Worm (Caenorhabditis elegans) whole organism, L4/young adult: ENCODE results near the gene K02F3.2.

ENCODE experiments used
- W03F9.2 ChIP-seq: fragments of 150-350 bp; optimal IDR thresholded peaks from 2 replicates; lab custom pipeline; 2014; ENCODE audit warnings: missing biosample characterization, missing genetic modification characterization
- dao-5 ChIP-seq: sonication (generic microtip); optimal IDR thresholded peaks from 2 replicates; lab custom pipeline; 2016; ENCODE audit warnings: missing genotype, missing genetic modification characterization, moderate library complexity, missing compliant biosample characterization
- him-1 ChIP-seq: sonication (generic microtip); optimal IDR thresholded peaks from 2 replicates; lab custom pipeline; 2016; ENCODE audit warnings: missing genotype, missing genetic modification reagents, missing genetic modification characterization, missing compliant biosample characterization

- no peak for TF ChIP-seq him-1 (tag; lab: Kevin White, UChicago)
- TF ChIP-seq W03F9.2 (tag; lab: Kevin White, UChicago): no peak
- TF ChIP-seq dao-5: no peak
Measured at ce11 chrIII:831961-832360, 13.7 kb upstream of the K02F3.2 start, which contains the start of gene ceeh-1.
